Fruit fly (Drosophila melanogaster): ENCODE measurements around the gene fon.

The fon gene

dm6 chr2L:19402667-19403066 is 16.7 kb upstream of the fon start:
- TF ChIP-seq Hr78 (GFP tag; optimal IDR thresholded peaks at IDR 0.05) (peak in 1 of 2 experiments; percentile 54), ftz-f1 (GFP tag; optimal IDR thresholded peaks at IDR 0.05) (peak; percentile 78), CG10366 (GFP tag; IDR thresholded peaks at IDR 0.05) (no peak), CG17328 (GFP tag; IDR thresholded peaks at IDR 0.05) (no peak), ci (GFP tag; IDR thresholded peaks at IDR 0.05) (0 out of 3 replicates have a peak, but pooled peaks have one; percentile 13), chinmo (GFP tag; IDR thresholded peaks at IDR 0.05; ENCODE audit: partially characterized antibody) (0 out of 4 replicates have a peak, but pooled peaks have one; percentile 29), phol (tag; optimal IDR thresholded peaks at IDR 0.05) (no peak), Rfx (GFP tag; IDR thresholded peaks at IDR 0.05) (0 out of 2 replicates have a peak, but pooled peaks have one; percentile 5), zfh1 (GFP tag; IDR thresholded peaks at IDR 0.05) (no peak), sr (GFP tag; IDR thresholded peaks at IDR 0.05) (peak; percentile 55; the same call in 1 of the 3 replicates), CG9876 (GFP tag; optimal IDR thresholded peaks at IDR 0.05) (no peak), Dek (tag; optimal IDR thresholded peaks at IDR 0.05) (no peak), CG12769 (tag; optimal IDR thresholded peaks at IDR 0.05) (peak; percentile 7), CG15479 (GFP tag; optimal IDR thresholded peaks at IDR 0.05) (no peak), psq (GFP tag; optimal IDR thresholded peaks at IDR 0.05) (no peak), lola (GFP tag; optimal IDR thresholded peaks at IDR 0.05) (no peak)

DNA sequence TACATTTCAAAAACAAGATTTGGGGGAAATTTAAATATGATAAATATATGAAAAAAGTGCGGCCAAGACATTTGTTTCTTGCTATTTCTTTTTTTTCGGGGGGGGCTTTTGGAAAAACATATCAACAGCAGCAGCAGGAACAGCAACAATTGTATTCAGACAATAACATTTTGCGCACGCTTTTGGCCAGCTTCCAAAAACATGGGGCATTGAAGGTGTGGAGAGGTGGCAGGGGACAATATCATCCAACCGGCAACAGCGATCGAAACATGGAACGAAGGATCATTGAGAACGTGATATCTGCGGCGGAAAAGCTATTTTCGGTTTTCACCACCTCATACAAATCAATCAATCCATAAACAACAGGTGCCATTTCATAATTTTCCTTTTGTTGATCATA is 15.9 kb upstream of the fon start:
- no peak for TF ChIP-seq oc (tag; optimal IDR thresholded peaks at IDR 0.05)
- peak; percentile 68 for TF ChIP-seq cwo (GFP tag; optimal IDR thresholded peaks at IDR 0.05)
- no peak for TF ChIP-seq Jarid2 (GFP tag; optimal IDR thresholded peaks at IDR 0.05)
- peak; percentile 22 for TF ChIP-seq NfI (GFP tag; optimal IDR thresholded peaks at IDR 0.05)
- TF ChIP-seq CG30020 (tag; optimal IDR thresholded peaks at IDR 0.05): no peak
- TF ChIP-seq CG6791 (GFP tag; IDR thresholded peaks at IDR 0.05; ENCODE audit: partially characterized antibody): 0 out of 3 replicates have a peak, but pooled peaks have one; percentile 22
- peak; percentile 59 for TF ChIP-seq CG12769 (tag; optimal IDR thresholded peaks at IDR 0.05)
- TF ChIP-seq MTF-1 (GFP tag; optimal IDR thresholded peaks at IDR 0.05; ENCODE audit: borderline replicate concordance): peak; percentile 39
- TF ChIP-seq ranshi (GFP tag; IDR thresholded peaks at IDR 0.05): no peak
- peak; percentile 24 for TF ChIP-seq CG10543 (GFP tag; optimal IDR thresholded peaks at IDR 0.05)

dm6 chr2L:19398317-19399234 is 12.6 kb upstream of the fon start, which contains the start of gene CG17544:
TSS of gene CG17544 (minus strand) at chr2L:19398493.
- TF ChIP-seq bowl (GFP tag; IDR thresholded peaks at IDR 0.05) (no peak), Med (GFP tag) (peak; percentile 82), CG12219 (GFP tag; optimal IDR thresholded peaks at IDR 0.05) (peak; percentile 11), phol (tag; optimal IDR thresholded peaks at IDR 0.05) (peak; percentile 83), CG12071 (GFP tag; optimal IDR thresholded peaks at IDR 0.05) (peak; percentile 35), Spps (tag; optimal IDR thresholded peaks at IDR 0.05) (peak; percentile 45), wek (GFP tag; optimal IDR thresholded peaks at IDR 0.05) (no peak), CG4424 (GFP tag; optimal IDR thresholded peaks at IDR 0.05) (peak; percentile 73), chif (GFP tag; optimal IDR thresholded peaks at IDR 0.05) (peak; percentile 12 to 43), tup (GFP tag; optimal IDR thresholded peaks at IDR 0.05) (no peak), luna (GFP tag; optimal IDR thresholded peaks at IDR 0.05) (no peak), fd96Cb (tag; optimal IDR thresholded peaks at IDR 0.05) (peak; percentile 77), kni (GFP tag; optimal IDR thresholded peaks at IDR 0.05) (peak; percentile 61), eve (GFP tag; optimal IDR thresholded peaks at IDR 0.05) (peak in 1 of 2 experiments; percentile 10), vnd (GFP tag; IDR thresholded peaks at IDR 0.05; ENCODE audit: partially characterized antibody) (no peak), CG7786 (GFP tag; optimal IDR thresholded peaks at IDR 0.05) (peak; percentile 31), row (GFP tag; IDR thresholded peaks at IDR 0.05) (peak; percentile 73), btn (GFP tag; optimal IDR thresholded peaks at IDR 0.05) (no peak), grau (tag; optimal IDR thresholded peaks at IDR 0.05) (peak; percentile 87), CG4730 (GFP tag; IDR thresholded peaks at IDR 0.05) (no peak; the same call in none of the 2 replicates), CG3726 (GFP tag; IDR thresholded peaks at IDR 0.05) (no peak; the same call in 2 of the 3 replicates)
